Worm (Caenorhabditis elegans) whole organism, early embryonic: ENCODE data around the gene F22H10.1.

Source experiments
- ama-1 ChIP-seq: fragments of 150-350 bp; optimal IDR thresholded peaks from 2 replicates; lab custom pipeline; 2014
- ceh-36 ChIP-seq: sonication (generic microtip); optimal IDR thresholded peaks from 2 replicates; lab custom pipeline; 2016; ENCODE audit warnings: missing genetic modification characterization, inconsistent platforms, missing compliant biosample characterization
- flt-1 ChIP-seq: fragments of 200-800 bp; sonication (Bioruptor generic); IDR thresholded peaks from 2 replicates; pipeline ENCODE4 v1.3.6; 2022; ENCODE audit warnings: missing genetic modification characterization, missing compliant biosample characterization
- pes-1 ChIP-seq: fragments of 200-800 bp; sonication (Bioruptor generic); IDR thresholded peaks from 2 replicates; pipeline ENCODE4 v1.3.6; 2022; ENCODE audit warnings: missing genetic modification reagents, missing genetic modification characterization, missing compliant biosample characterization
- scrt-1 ChIP-seq: fragments of 200-800 bp; sonication (Bioruptor generic); IDR thresholded peaks from 2 replicates; pipeline ENCODE4 v1.3.6; 2022; ENCODE audit warnings: missing genetic modification characterization, missing compliant biosample characterization

ce11 chrX:16737478-16737877, 35.2 kb downstream of the F22H10.1 start:
- TF ChIP-seq pes-1 (GFP tag; lab: Robert Waterston, UW) (no peak), flt-1 (no peak), ama-1 (lab: Kevin White, UChicago) (no peak), ceh-36 (no peak), scrt-1 (GFP tag; lab: Robert Waterston, UW) (no peak)
